Worm (Caenorhabditis elegans): ENCODE data around the gene gba-3.

ce11 chrIV:17470096-17470602 lies 3.0 kb upstream of the gba-3 start, which contains the start of gene F11E6.4:
- TF ChIP-seq klf-2 (GFP tag; conservative IDR thresholded peaks at IDR 0.05) = no peak
- TF ChIP-seq ztf-23 (GFP tag; IDR thresholded peaks at IDR 0.05) = no peak
- TF ChIP-seq flt-1 (GFP tag; IDR thresholded peaks at IDR 0.05) = no peak

All from whole organism, midembryonic.